Fruit fly (Drosophila melanogaster): ENCODE measurements around the gene CG32241.

Gene CG32241

dm6 chr3L:4460307-4461088 lies 5.9 kb downstream of the CG32241 start, which contains the start of gene CG15022 (continued):
- TF ChIP-seq CG10209 (GFP tag; optimal IDR thresholded peaks at IDR 0.05) (no peak), ind (GFP tag; optimal IDR thresholded peaks at IDR 0.05) (no peak), Spps (tag; optimal IDR thresholded peaks at IDR 0.05) (no peak), vvl (GFP tag; IDR thresholded peaks at IDR 0.05) (peak; percentile 79), ham (GFP tag; IDR thresholded peaks at IDR 0.05) (no peak), CG12769 (tag; optimal IDR thresholded peaks at IDR 0.05) (peak; percentile 65), CG10274 (GFP tag; optimal IDR thresholded peaks at IDR 0.05) (no peak), Chrac-16 (GFP tag; optimal IDR thresholded peaks at IDR 0.05) (no peak), CG7928 (GFP tag; optimal IDR thresholded peaks at IDR 0.05) (no peak), abd-A (tag; optimal IDR thresholded peaks at IDR 0.05) (peak; percentile 21), B-H1 (GFP tag; IDR thresholded peaks at IDR 0.05) (no peak), B-H2 (GFP tag; optimal IDR thresholded peaks at IDR 0.05) (no peak), CG13123 (GFP tag; optimal IDR thresholded peaks at IDR 0.05) (no peak), unc-4 (GFP tag; IDR thresholded peaks at IDR 0.05; ENCODE audit: partially characterized antibody) (no peak), Atf3 (GFP tag; optimal IDR thresholded peaks at IDR 0.05) (no peak), CG18764 (GFP tag; optimal IDR thresholded peaks at IDR 0.05) (no peak), CG12391 (tag; optimal IDR thresholded peaks at IDR 0.05) (no peak), amos (GFP tag; IDR thresholded peaks at IDR 0.05; ENCODE audit: partially characterized antibody) (no peak), dm (GFP tag; optimal IDR thresholded peaks at IDR 0.05) (no peak), fd64A (GFP tag; optimal IDR thresholded peaks at IDR 0.05) (no peak), salm (tag; optimal IDR thresholded peaks at IDR 0.05) (no peak), gcm (GFP tag; optimal IDR thresholded peaks at IDR 0.05) (no peak), Dip2 (GFP tag; IDR thresholded peaks at IDR 0.05) (no peak), Hr78 (GFP tag; optimal IDR thresholded peaks at IDR 0.05) (peak in 1 of 2 experiments; percentile 34), CG14667 (GFP tag; IDR thresholded peaks at IDR 0.05) (no peak), hkb (optimal IDR thresholded peaks at IDR 0.05) (no peak), hkb (GFP tag; IDR thresholded peaks at IDR 0.05) (no peak), lola (GFP tag; optimal IDR thresholded peaks at IDR 0.05) (no peak), Eip74EF (GFP tag; optimal IDR thresholded peaks at IDR 0.05) (no peak), mirr (GFP tag; optimal IDR thresholded peaks at IDR 0.05) (no peak), Sry-β (GFP tag; optimal IDR thresholded peaks at IDR 0.05) (no peak), jumu (GFP tag; optimal IDR thresholded peaks at IDR 0.05) (no peak), CG31224 (GFP tag; IDR thresholded peaks at IDR 0.05) (no peak), CG13287 (GFP tag; IDR thresholded peaks at IDR 0.05; ENCODE audit: partially characterized antibody) (no peak), sc (optimal IDR thresholded peaks at IDR 0.05) (no peak), sc (GFP tag; optimal IDR thresholded peaks at IDR 0.05) (no peak), tll (GFP tag; optimal IDR thresholded peaks at IDR 0.05) (no peak), CG2129 (GFP tag; IDR thresholded peaks at IDR 0.05; ENCODE audit: partially characterized antibody) (no peak), sd (tag; optimal IDR thresholded peaks at IDR 0.05) (peak; percentile 38), Oaz (GFP tag; IDR thresholded peaks at IDR 0.05) (no peak), ro (GFP tag; IDR thresholded peaks at IDR 0.05) (no peak), CG6683 (GFP tag; optimal IDR thresholded peaks at IDR 0.05) (no peak), ftz-f1 (GFP tag; optimal IDR thresholded peaks at IDR 0.05) (no peak)
